Fruit fly (Drosophila melanogaster) whole organism, adult: ENCODE data around the gene Cp7Fa.

Experiments used
- CG11617 ChIP-seq: fragments of 200-800 bp; sonication (Bioruptor generic); optimal IDR thresholded peaks from 2 replicates; lab custom pipeline; 2017; ENCODE audit warnings: mild to moderate bottlenecking, missing biosample characterization, missing genetic modification reagents, missing genetic modification characterization
- CG12768 ChIP-seq: fragments of 200-800 bp; sonication (Bioruptor generic); optimal IDR thresholded peaks from 2 replicates; lab custom pipeline; 2017; ENCODE audit warnings: missing biosample characterization, missing genetic modification characterization, mild to moderate bottlenecking, moderate library complexity, missing genetic modification reagents
- CG14711 ChIP-seq: fragments of 200-800 bp; sonication (Bioruptor generic); optimal IDR thresholded peaks from 2 replicates; lab custom pipeline; 2018; ENCODE audit warnings: missing biosample characterization, mild to moderate bottlenecking, missing genetic modification characterization, moderate library complexity
- CG1620 ChIP-seq: fragments of 200-800 bp; sonication (Bioruptor generic); optimal IDR thresholded peaks from 2 replicates; lab custom pipeline; 2016; ENCODE audit warnings: missing biosample characterization, missing genetic modification characterization
- CG33017 ChIP-seq: fragments of 200-800 bp; sonication (Bioruptor generic); optimal IDR thresholded peaks from 2 replicates; lab custom pipeline; 2018; ENCODE audit warnings: missing biosample characterization, mild to moderate bottlenecking, missing genetic modification characterization, moderate library complexity
- CG5204 ChIP-seq: fragments of 200-800 bp; sonication (Bioruptor generic); optimal IDR thresholded peaks from 2 replicates; lab custom pipeline; 2016; ENCODE audit warnings: missing biosample characterization, missing genetic modification characterization
- CG7045 ChIP-seq: fragments of 200-800 bp; sonication (Bioruptor generic); optimal IDR thresholded peaks from 2 replicates; lab custom pipeline; 2017; ENCODE audit warnings: missing biosample characterization, mild to moderate bottlenecking, missing genetic modification characterization
- CG7101 ChIP-seq: fragments of 200-800 bp; sonication (Bioruptor generic); optimal IDR thresholded peaks from 2 replicates; lab custom pipeline; 2018; ENCODE audit warnings: missing biosample characterization, mild to moderate bottlenecking, missing genetic modification characterization, moderate library complexity
- Clk ChIP-seq: fragments of 200-800 bp; sonication (Bioruptor generic); optimal IDR thresholded peaks from 2 replicates; lab custom pipeline; 2017; ENCODE audit warnings: missing biosample characterization, missing genetic modification characterization
- Crg-1 ChIP-seq: fragments of 200-800 bp; sonication (Bioruptor generic); optimal IDR thresholded peaks from 2 replicates; lab custom pipeline; 2016; ENCODE audit warnings: missing biosample characterization, missing genetic modification characterization
- Hr96 ChIP-seq: fragments of 200-800 bp; sonication (Bioruptor generic); optimal IDR thresholded peaks from 2 replicates; lab custom pipeline; 2016; ENCODE audit warnings: missing biosample characterization, missing genetic modification characterization
- Mnt ChIP-seq: fragments of 200-800 bp; sonication (Bioruptor generic); optimal IDR thresholded peaks from 2 replicates; lab custom pipeline; 2016; ENCODE audit warnings: missing biosample characterization, mild to moderate bottlenecking, missing genetic modification characterization
- bab1 ChIP-seq: fragments of 200-800 bp; sonication (Bioruptor generic); optimal IDR thresholded peaks from 3 replicates; lab custom pipeline; 2019; ENCODE audit warnings: missing biosample characterization, mild to moderate bottlenecking, missing genetic modification characterization, moderate library complexity
- cic ChIP-seq: fragments of 200-800 bp; sonication (Bioruptor generic); optimal IDR thresholded peaks from 2 replicates; lab custom pipeline; 2017; ENCODE audit warnings: missing biosample characterization, mild to moderate bottlenecking, missing genetic modification characterization, moderate library complexity
- cnc ChIP-seq, 2 experiments: fragments of >200 bp; optimal IDR thresholded peaks; 2 replicates each; lab custom pipeline; 2017
- kay ChIP-seq: fragments of 200-800 bp; sonication (Bioruptor generic); peaks from one replicate; lab custom pipeline; 2016; ENCODE audit warnings: missing biosample characterization, missing genetic modification characterization, borderline replicate concordance
- ovo ChIP-seq: fragments of 200-800 bp; sonication (Bioruptor generic); optimal IDR thresholded peaks from 2 replicates; lab custom pipeline; 2016; ENCODE audit warnings: missing biosample characterization, missing genetic modification characterization
- pad ChIP-seq: fragments of 200-800 bp; sonication (Bioruptor generic); optimal IDR thresholded peaks from 3 replicates; lab custom pipeline; 2017; ENCODE audit warnings: missing biosample characterization, missing genetic modification characterization, mild to moderate bottlenecking, moderate library complexity, missing genetic modification reagents
- tj ChIP-seq: fragments of 200-800 bp; sonication (Bioruptor generic); optimal IDR thresholded peaks from 3 replicates; lab custom pipeline; 2017; ENCODE audit warnings: missing biosample characterization, mild to moderate bottlenecking, missing genetic modification characterization, moderate library complexity
- toe ChIP-seq: fragments of 200-800 bp; sonication (Bioruptor generic); optimal IDR thresholded peaks from 2 replicates; lab custom pipeline; 2016; ENCODE audit warnings: missing biosample characterization, missing genetic modification characterization

Gene Cp7Fa

dm6 chrX:8442161-8442560 lies 28.5 kb upstream of the Cp7Fa start, which contains the start of gene CG12123:
CG12123 (minus strand) TSS chrX:8442348.
- TF ChIP-seq CG5204 (no peak), bab1 (GFP tag; lab: Kevin White, UChicago) (peak; percentile 67)

dm6 chrX:8442912-8443311 lies 27.8 kb upstream of the Cp7Fa start:
- TF ChIP-seq bab1 (GFP tag; lab: Kevin White, UChicago) = peak; percentile 29
- no peak for TF ChIP-seq Crg-1 (GFP tag; lab: Kevin White, UChicago)
- no peak for TF ChIP-seq Clk
- TF ChIP-seq toe (GFP tag; lab: Kevin White, UChicago) = no peak
- no peak for TF ChIP-seq CG1620 (GFP tag; lab: Kevin White, UChicago)
- no peak for TF ChIP-seq Hr96 (GFP tag; lab: Kevin White, UChicago)
- no peak for TF ChIP-seq CG7101 (tag; lab: Kevin White, UChicago)
- TF ChIP-seq kay = peak; percentile 30

- no peak for TF ChIP-seq toe (GFP tag; lab: Kevin White, UChicago)
Observed at dm6 chrX:8444279-8444678, 26.4 kb upstream of the Cp7Fa start.

- no peak for TF ChIP-seq CG14711 (tag; lab: Kevin White, UChicago)
- no peak for TF ChIP-seq Crg-1 (GFP tag; lab: Kevin White, UChicago)
- TF ChIP-seq bab1 (GFP tag; lab: Kevin White, UChicago) = no peak
- TF ChIP-seq Mnt (GFP tag; lab: Kevin White, UChicago) = no peak
- no peak for TF ChIP-seq cic
- no peak for TF ChIP-seq CG12768 (GFP tag; lab: Kevin White, UChicago)
- TF ChIP-seq CG1620 (GFP tag; lab: Kevin White, UChicago) = no peak
- TF ChIP-seq CG7045 (GFP tag; lab: Kevin White, UChicago) = no peak
- TF ChIP-seq CG33017 (tag; lab: Kevin White, UChicago) = no peak
- TF ChIP-seq cnc (optimal IDR thresholded peaks at IDR 0.05; lab: Kevin White, UChicago) = no peak
- no peak for TF ChIP-seq CG11617 (GFP tag; lab: Kevin White, UChicago)
Observed at dm6 chrX:8444883-8445572, 25.7 kb upstream of the Cp7Fa start.

dm6 chrX:8447166-8447565 lies 23.5 kb upstream of the Cp7Fa start:
- no peak for TF ChIP-seq Crg-1 (GFP tag; lab: Kevin White, UChicago)
- no peak for TF ChIP-seq CG12768 (GFP tag; lab: Kevin White, UChicago)
- no peak for TF ChIP-seq cnc (optimal IDR thresholded peaks at IDR 0.05; lab: Kevin White, UChicago)
- no peak for TF ChIP-seq tj (GFP tag; lab: Kevin White, UChicago)
- no peak for TF ChIP-seq CG1620 (GFP tag; lab: Kevin White, UChicago)
- no peak for TF ChIP-seq CG5204
- no peak for TF ChIP-seq cic
- TF ChIP-seq pad = no peak
- no peak for TF ChIP-seq Mnt (GFP tag; lab: Kevin White, UChicago)
- TF ChIP-seq toe (GFP tag; lab: Kevin White, UChicago) = no peak
- no peak for TF ChIP-seq ovo (GFP tag; lab: Kevin White, UChicago)
- no peak for TF ChIP-seq Hr96 (GFP tag; lab: Kevin White, UChicago)
- no peak for TF ChIP-seq CG7101 (tag; lab: Kevin White, UChicago)
- no peak for TF ChIP-seq CG33017 (tag; lab: Kevin White, UChicago)
- no peak for TF ChIP-seq CG7045 (GFP tag; lab: Kevin White, UChicago)
- no peak for TF ChIP-seq CG14711 (tag; lab: Kevin White, UChicago)
- TF ChIP-seq Clk = no peak
- TF ChIP-seq bab1 (GFP tag; lab: Kevin White, UChicago) = no peak

- TF ChIP-seq CG33017 (tag; lab: Kevin White, UChicago) (no peak), CG7101 (tag; lab: Kevin White, UChicago) (no peak), cnc (optimal IDR thresholded peaks at IDR 0.05; lab: Kevin White, UChicago) (no peak), Hr96 (GFP tag; lab: Kevin White, UChicago) (no peak), pad (no peak), toe (GFP tag; lab: Kevin White, UChicago) (no peak), CG5204 (no peak), kay (no peak), ovo (GFP tag; lab: Kevin White, UChicago) (no peak), CG12768 (GFP tag; lab: Kevin White, UChicago) (no peak), tj (GFP tag; lab: Kevin White, UChicago) (no peak), Crg-1 (GFP tag; lab: Kevin White, UChicago) (no peak), bab1 (GFP tag; lab: Kevin White, UChicago) (no peak), CG7045 (GFP tag; lab: Kevin White, UChicago) (no peak), CG1620 (GFP tag; lab: Kevin White, UChicago) (no peak), Clk (no peak)
Observed at dm6 chrX:8448171-8448570, 22.5 kb upstream of the Cp7Fa start.
